Fruit fly (Drosophila melanogaster) whole organism, wandering third instar larva: Measurements from ENCODE around the gene CG14423.

Experiments
- Abd-B ChIP-seq: fragments of >200 bp; optimal IDR thresholded peaks from 2 replicates; lab custom pipeline; 2017; ENCODE audit warnings: missing biosample characterization, missing genetic modification characterization
- CG32264 ChIP-seq: fragments of 200-800 bp; sonication (Bioruptor generic); optimal IDR thresholded peaks from 2 replicates; lab custom pipeline; 2016; ENCODE audit warnings: missing biosample characterization, missing genetic modification characterization
- CG9705 ChIP-seq: fragments of 200-800 bp; sonication (Bioruptor generic); optimal IDR thresholded peaks from 2 replicates; lab custom pipeline; 2018; ENCODE audit warnings: missing biosample characterization, mild to moderate bottlenecking, missing genetic modification characterization
- CrebA ChIP-seq: fragments of 200-800 bp; sonication (Bioruptor generic); optimal IDR thresholded peaks from 2 replicates; lab custom pipeline; 2016; ENCODE audit warnings: missing biosample characterization, mild to moderate bottlenecking, missing genetic modification characterization, borderline replicate concordance
- Dif ChIP-seq: fragments of 200-275, 200-300 bp; sonication (Bioruptor generic); optimal IDR thresholded peaks from 2 replicates; lab custom pipeline; 2018; ENCODE audit warnings: missing biosample characterization, missing genetic modification characterization; ENCODE audit not compliant: partially characterized antibody
- HLH106 ChIP-seq: fragments of 200-800 bp; optimal IDR thresholded peaks from 3 replicates; lab custom pipeline; 2019; ENCODE audit warnings: missing biosample characterization, mild to moderate bottlenecking, missing genetic modification characterization, moderate library complexity
- Hnf4 ChIP-seq: fragments of 200-800 bp; sonication (Bioruptor generic); optimal IDR thresholded peaks from 2 replicates; lab custom pipeline; 2016; ENCODE audit warnings: missing biosample characterization, mild to moderate bottlenecking, missing genetic modification characterization
- Hr78 ChIP-seq: fragments of >200 bp; optimal IDR thresholded peaks from 2 replicates; lab custom pipeline; 2017; ENCODE audit warnings: missing biosample characterization, missing genetic modification characterization
- Hr83 ChIP-seq: fragments of 200-300 bp; sonication (Bioruptor generic); optimal IDR thresholded peaks from 2 replicates; lab custom pipeline; 2016; ENCODE audit warnings: missing biosample characterization, mild to moderate bottlenecking, missing genetic modification characterization, moderate library complexity; ENCODE audit not compliant: poor library complexity, severe bottlenecking
- Jra ChIP-seq: sonication (Bioruptor generic); optimal IDR thresholded peaks from 2 replicates; lab custom pipeline; 2016; ENCODE audit warnings: missing biosample characterization, missing genetic modification characterization
- Mio ChIP-seq: sonication (Bioruptor generic); optimal IDR thresholded peaks from 2 replicates; lab custom pipeline; 2016; ENCODE audit warnings: missing biosample characterization, missing genetic modification characterization
- Myc ChIP-seq: fragments of >200 bp; optimal IDR thresholded peaks from 2 replicates; lab custom pipeline; 2017
- N ChIP-seq: fragments of >200 bp; optimal IDR thresholded peaks from 2 replicates; lab custom pipeline; 2018; ENCODE audit warnings: missing biosample characterization, missing external identifiers, missing genetic modification characterization
- OdsH ChIP-seq: fragments of 200-800 bp; sonication (Bioruptor generic); optimal IDR thresholded peaks from 2 replicates; lab custom pipeline; 2016; ENCODE audit warnings: missing biosample characterization, mild to moderate bottlenecking, missing genetic modification characterization
- Rel ChIP-seq, 2 experiments: fragments of 200-800 bp; sonication (Bioruptor generic) in 1 of 2; optimal IDR thresholded peaks; 2 replicates in 1 of 2; 3 replicates in 1 of 2; lab custom pipeline; 2016 to 2019; ENCODE audit warnings: mild to moderate bottlenecking in 2 of 2, missing biosample characterization in 2 of 2, missing genetic modification characterization in 2 of 2, moderate library complexity in 1 of 2
- Sp1 ChIP-seq: fragments of 200-800 bp; sonication (Bioruptor generic); optimal IDR thresholded peaks from 3 replicates; lab custom pipeline; 2019; ENCODE audit warnings: missing biosample characterization, mild to moderate bottlenecking, missing genetic modification characterization, moderate library complexity
- br ChIP-seq: fragments of 200-800 bp; sonication (Bioruptor generic); optimal IDR thresholded peaks from 2 replicates; lab custom pipeline; 2016; ENCODE audit warnings: missing biosample characterization, missing genetic modification characterization
- brk ChIP-seq: fragments of 200-800 bp; sonication (Bioruptor generic); optimal IDR thresholded peaks from 2 replicates; lab custom pipeline; 2016; ENCODE audit warnings: missing biosample characterization, mild to moderate bottlenecking, missing genetic modification characterization
- dl ChIP-seq, 2 experiments: fragments of 175-275, 200-275 bp in 1 of 2; fragments of 200-275 bp in 1 of 2; sonication (Bioruptor generic); optimal IDR thresholded peaks; lab custom pipeline; 2018; ENCODE audit warnings: mild to moderate bottlenecking in 2 of 2, missing biosample characterization in 2 of 2, missing genetic modification characterization in 2 of 2, moderate library complexity in 2 of 2; ENCODE audit not compliant: partially characterized antibody in 2 of 2, insufficient read depth in 1 of 2
- dmrt93B ChIP-seq: fragments of 200-800 bp; sonication (Bioruptor generic); optimal IDR thresholded peaks from 2 replicates; lab custom pipeline; 2018; ENCODE audit warnings: missing biosample characterization, mild to moderate bottlenecking, missing genetic modification characterization
- ey ChIP-seq: fragments of 200-800 bp; sonication (Bioruptor generic); optimal IDR thresholded peaks from 2 replicates; lab custom pipeline; 2016; ENCODE audit warnings: missing biosample characterization, missing genetic modification characterization
- foxo ChIP-seq, 2 experiments: fragments of 200-800 bp; sonication (Bioruptor generic); optimal IDR thresholded peaks; 2 replicates in 1 of 2; 3 replicates in 1 of 2; lab custom pipeline; 2016 to 2017; ENCODE audit warnings: missing biosample characterization in 2 of 2, missing genetic modification characterization in 2 of 2
- fru ChIP-seq: fragments of 200-800 bp; sonication (Bioruptor generic); optimal IDR thresholded peaks from 3 replicates; lab custom pipeline; 2016; ENCODE audit warnings: missing biosample characterization, mild to moderate bottlenecking, missing genetic modification characterization
- h ChIP-seq: fragments of 200-800 bp; sonication (Bioruptor generic); optimal IDR thresholded peaks from 3 replicates; lab custom pipeline; 2016; ENCODE audit warnings: missing biosample characterization, mild to moderate bottlenecking, missing genetic modification characterization
- jim ChIP-seq: fragments of 175-275, 200-325 bp; sonication (Bioruptor generic); optimal IDR thresholded peaks from 2 replicates; lab custom pipeline; 2016; ENCODE audit warnings: missing biosample characterization, mild to moderate bottlenecking, missing genetic modification characterization
- lola ChIP-seq: fragments of >200 bp; optimal IDR thresholded peaks from 2 replicates; lab custom pipeline; 2017; ENCODE audit warnings: missing biosample characterization, missing genetic modification characterization
- psq ChIP-seq: fragments of 200-800 bp; sonication (Bioruptor generic); optimal IDR thresholded peaks from 3 replicates; lab custom pipeline; 2017; ENCODE audit warnings: missing biosample characterization, mild to moderate bottlenecking, missing genetic modification characterization, moderate library complexity
- rgr ChIP-seq: fragments of 200-800 bp; sonication (Bioruptor generic); optimal IDR thresholded peaks from 3 replicates; lab custom pipeline; 2016; ENCODE audit warnings: missing biosample characterization, mild to moderate bottlenecking, missing genetic modification characterization
- sage ChIP-seq: fragments of 200-800 bp; sonication (Bioruptor generic); optimal IDR thresholded peaks from 2 replicates; lab custom pipeline; 2016; ENCODE audit warnings: missing biosample characterization, mild to moderate bottlenecking, missing genetic modification characterization
- sv ChIP-seq: fragments of 200-800 bp; sonication (Bioruptor generic); optimal IDR thresholded peaks from 3 replicates; lab custom pipeline; 2016; ENCODE audit warnings: missing biosample characterization, missing genetic modification characterization
- tai ChIP-seq: sonication (Bioruptor generic); optimal IDR thresholded peaks from 2 replicates; lab custom pipeline; 2016; ENCODE audit warnings: missing biosample characterization, missing genetic modification characterization
- usp ChIP-seq: fragments of >200 bp; optimal IDR thresholded peaks from 2 replicates; lab custom pipeline; 2017; ENCODE audit warnings: missing biosample characterization, missing genetic modification characterization
- woc ChIP-seq: sonication (Bioruptor generic); optimal IDR thresholded peaks from 2 replicates; lab custom pipeline; 2016; ENCODE audit warnings: missing biosample characterization, mild to moderate bottlenecking, missing genetic modification characterization

Gene CG14423

dm6 chrX:2969039-2969438, 23.8 kb downstream of the CG14423 start:
- TF ChIP-seq h: no peak
- no peak for TF ChIP-seq Mio
- no peak for TF ChIP-seq Abd-B (GFP tag; lab: Kevin White, UChicago)
- TF ChIP-seq dl (GFP tag; optimal IDR thresholded peaks at IDR 0.05; lab: Kevin White, UChicago; ENCODE audit: insufficient read depth in 1 of 2, partially characterized antibody in 2 of 2): no peak
- no peak for TF ChIP-seq sage
- no peak for TF ChIP-seq Sp1

- TF ChIP-seq N (GFP tag; lab: Kevin White, UChicago): no peak
- no peak for TF ChIP-seq rgr (GFP tag; lab: Kevin White, UChicago)
Observed at dm6 chrX:2973593-2973992, 28.4 kb downstream of the CG14423 start, which contains the start of gene rst. rst (minus strand) TSS chrX:2973834.

dm6 chrX:2977857-2978473, 32.8 kb downstream of the CG14423 start:
- TF ChIP-seq dl (GFP tag; optimal IDR thresholded peaks at IDR 0.05; lab: Kevin White, UChicago; ENCODE audit: insufficient read depth in 1 of 2, partially characterized antibody in 2 of 2) (no peak), Sp1 (peak; percentile 43), ey (GFP tag; lab: Kevin White, UChicago) (peak; percentile 31), Rel (GFP tag; optimal IDR thresholded peaks at IDR 0.05; lab: Kevin White, UChicago) (no peak), Rel (tag; optimal IDR thresholded peaks at IDR 0.05; lab: Kevin White, UChicago) (no peak), Jra (no peak), fru (peak; percentile 73), rgr (GFP tag; lab: Kevin White, UChicago) (peak; percentile 55), Myc (lab: Kevin White, UChicago) (no peak), dmrt93B (peak; percentile 5), Dif (no peak), HLH106 (peak; percentile 36), woc (GFP tag; lab: Kevin White, UChicago) (peak; percentile 5), usp (GFP tag; lab: Kevin White, UChicago) (no peak), OdsH (GFP tag; lab: Kevin White, UChicago) (peak; percentile 38), CG32264 (GFP tag; lab: Kevin White, UChicago) (no peak), foxo (GFP tag; optimal IDR thresholded peaks at IDR 0.05; lab: Kevin White, UChicago) (peak in 1 of 2 experiments; percentile 73), Hnf4 (GFP tag; lab: Kevin White, UChicago) (peak; percentile 34), CG9705 (GFP tag; lab: Kevin White, UChicago) (no peak), N (GFP tag; lab: Kevin White, UChicago) (no peak), psq (GFP tag; lab: Kevin White, UChicago) (peak; percentile 24), brk (GFP tag; lab: Kevin White, UChicago) (no peak), h (peak; percentile 56), br (peak; percentile 22), lola (GFP tag; lab: Kevin White, UChicago) (no peak), CrebA (GFP tag; lab: Kevin White, UChicago) (no peak), sage (no peak), tai (no peak)

dm6 chrX:2980290-2980689, 35.1 kb downstream of the CG14423 start:
- no peak for TF ChIP-seq Dif
- TF ChIP-seq sv: no peak
- no peak for TF ChIP-seq Hr83 (GFP tag; lab: Kevin White, UChicago)
- no peak for TF ChIP-seq Hr78 (GFP tag; lab: Kevin White, UChicago)
- TF ChIP-seq jim (GFP tag; lab: Kevin White, UChicago): no peak
- no peak for TF ChIP-seq brk (GFP tag; lab: Kevin White, UChicago)
- no peak for TF ChIP-seq usp (GFP tag; lab: Kevin White, UChicago)
- TF ChIP-seq h: no peak
- TF ChIP-seq Jra: no peak
- no peak for TF ChIP-seq dmrt93B
- no peak for TF ChIP-seq fru
- TF ChIP-seq sage: no peak
- no peak for TF ChIP-seq CG32264 (GFP tag; lab: Kevin White, UChicago)
- no peak for TF ChIP-seq CG9705 (GFP tag; lab: Kevin White, UChicago)
- TF ChIP-seq psq (GFP tag; lab: Kevin White, UChicago): no peak
- TF ChIP-seq br: no peak
- no peak for TF ChIP-seq Rel (GFP tag; optimal IDR thresholded peaks at IDR 0.05; lab: Kevin White, UChicago)
- TF ChIP-seq Rel (tag; optimal IDR thresholded peaks at IDR 0.05; lab: Kevin White, UChicago): no peak
- TF ChIP-seq, all 38 proteins: peak for 0
